Fruit fly (Drosophila melanogaster) whole organism, embryonic: ENCODE results near the gene CG14054.

Source experiments
- Bteb2 ChIP-seq: fragments of 200-800 bp; sonication (Bioruptor generic); optimal IDR thresholded peaks from 2 replicates; lab custom pipeline; 2016; ENCODE audit warnings: missing biosample characterization, missing genetic modification characterization
- CG11723 ChIP-seq: fragments of 200-800 bp; sonication (Bioruptor generic); optimal IDR thresholded peaks from 2 replicates; lab custom pipeline; 2017; ENCODE audit warnings: missing biosample characterization, mild to moderate bottlenecking, missing genetic modification characterization
- CG1603 ChIP-seq: fragments of 200-800 bp; sonication (Bioruptor generic); optimal IDR thresholded peaks from 2 replicates; lab custom pipeline; 2019; ENCODE audit warnings: missing biosample characterization, mild to moderate bottlenecking, missing genetic modification characterization, moderate library complexity
- CG16779 ChIP-seq: fragments of 200-800 bp; sonication (Bioruptor generic); IDR thresholded peaks from 2 replicates; pipeline ENCODE4 v1.3.6; 2022; ENCODE audit warnings: missing biosample characterization, missing genetic modification characterization
- CG17359 ChIP-seq: fragments of 200-800 bp; sonication (Bioruptor generic); optimal IDR thresholded peaks from 3 replicates; lab custom pipeline; 2018; ENCODE audit warnings: missing biosample characterization, mild to moderate bottlenecking, missing genetic modification characterization, moderate library complexity
- CG17568 ChIP-seq: fragments of 200-800 bp; sonication (Bioruptor generic); optimal IDR thresholded peaks from 2 replicates; lab custom pipeline; 2018; ENCODE audit warnings: missing biosample characterization, mild to moderate bottlenecking, missing genetic modification characterization, moderate library complexity
- CG17829 ChIP-seq: fragments of 200-800 bp; optimal IDR thresholded peaks from 2 replicates; lab custom pipeline; 2019; ENCODE audit warnings: missing biosample characterization, mild to moderate bottlenecking, missing genetic modification characterization, moderate library complexity
- CG2120 ChIP-seq: fragments of 200-800 bp; sonication (Bioruptor generic); optimal IDR thresholded peaks from 3 replicates; lab custom pipeline; 2016; ENCODE audit warnings: missing biosample characterization, missing genetic modification characterization
- CG3065 ChIP-seq: fragments of 200-800 bp; sonication (Bioruptor generic); optimal IDR thresholded peaks from 2 replicates; lab custom pipeline; 2016; ENCODE audit warnings: missing biosample characterization, missing genetic modification characterization
- CG3847 ChIP-seq: fragments of 200-800 bp; sonication (Bioruptor generic); IDR thresholded peaks from 2 replicates; pipeline ENCODE4 v1.3.6; 2022; ENCODE audit warnings: missing biosample characterization, missing genetic modification characterization
- CG4404 ChIP-seq: fragments of 200-800 bp; sonication (Bioruptor generic); IDR thresholded peaks from 2 replicates; pipeline ENCODE4 v1.3.6; 2022; ENCODE audit warnings: missing biosample characterization, missing genetic modification characterization
- CG6654 ChIP-seq: fragments of 200-800 bp; sonication (Bioruptor generic); optimal IDR thresholded peaks from 2 replicates; lab custom pipeline; 2017; ENCODE audit warnings: missing biosample characterization, mild to moderate bottlenecking, missing genetic modification characterization
- CG7372 ChIP-seq: fragments of 200-800 bp; sonication (Bioruptor generic); IDR thresholded peaks from 2 replicates; pipeline ENCODE4 v1.3.6; 2022; ENCODE audit warnings: missing biosample characterization, missing genetic modification characterization
- CG7987 ChIP-seq: fragments of 200-800 bp; sonication (Bioruptor generic); optimal IDR thresholded peaks from 2 replicates; lab custom pipeline; 2018; ENCODE audit warnings: missing biosample characterization, mild to moderate bottlenecking, missing genetic modification characterization, moderate library complexity
- CG8281 ChIP-seq: fragments of 200-800 bp; sonication (Bioruptor generic); optimal IDR thresholded peaks from 2 replicates; lab custom pipeline; 2018; ENCODE audit warnings: missing biosample characterization, mild to moderate bottlenecking, missing genetic modification characterization, moderate library complexity
- CG8388 ChIP-seq: fragments of 200-800 bp; sonication (Bioruptor generic); optimal IDR thresholded peaks from 2 replicates; lab custom pipeline; 2019; ENCODE audit warnings: missing biosample characterization, mild to moderate bottlenecking, missing genetic modification characterization, moderate library complexity
- CG8478 ChIP-seq: fragments of >200 bp; optimal IDR thresholded peaks from 2 replicates; lab custom pipeline; 2018
- CG9817 ChIP-seq: fragments of 200-800 bp; sonication (Bioruptor generic); optimal IDR thresholded peaks from 2 replicates; lab custom pipeline; 2018; ENCODE audit warnings: missing biosample characterization, mild to moderate bottlenecking, missing genetic modification characterization, moderate library complexity
- Dp ChIP-seq: fragments of 200-800 bp; sonication (Bioruptor generic); optimal IDR thresholded peaks from 2 replicates; lab custom pipeline; 2018; ENCODE audit warnings: missing biosample characterization, mild to moderate bottlenecking, missing genetic modification characterization, moderate library complexity
- Dref ChIP-seq: fragments of 200-800 bp; sonication (Bioruptor generic); IDR thresholded peaks from 2 replicates; pipeline ENCODE4 v1.3.6; 2022; ENCODE audit warnings: missing biosample characterization, missing genetic modification characterization
- Ets97D ChIP-seq: fragments of 200-800 bp; sonication (Bioruptor generic); optimal IDR thresholded peaks from 3 replicates; lab custom pipeline; 2016; ENCODE audit warnings: missing biosample characterization, missing genetic modification characterization
- Hr39 ChIP-seq: fragments of >200 bp; optimal IDR thresholded peaks from 2 replicates; lab custom pipeline; 2017
- Hr51 ChIP-seq, 2 experiments: fragments of 200-800 bp; sonication (Bioruptor generic); optimal IDR thresholded peaks; 2 replicates in 1 of 2; 3 replicates in 1 of 2; lab custom pipeline; 2016 to 2018; ENCODE audit warnings: missing biosample characterization in 2 of 2, missing genetic modification characterization in 2 of 2, mild to moderate bottlenecking in 1 of 2, moderate library complexity in 1 of 2
- MTF-1 ChIP-seq: fragments of 200-800 bp; sonication (Bioruptor generic); optimal IDR thresholded peaks from 2 replicates; lab custom pipeline; 2018; ENCODE audit warnings: missing biosample characterization, mild to moderate bottlenecking, missing genetic modification characterization, borderline replicate concordance
- Med ChIP-seq: fragments of 200-800 bp; sonication (Bioruptor generic); peaks from one replicate; lab custom pipeline; 2016; ENCODE audit warnings: missing biosample characterization, missing genetic modification characterization, mild to moderate bottlenecking, inconsistent platforms, moderate library complexity
- NC2α ChIP-seq: fragments of 200-800 bp; sonication (Bioruptor generic); optimal IDR thresholded peaks from 2 replicates; lab custom pipeline; 2016; ENCODE audit warnings: missing biosample characterization, missing genetic modification characterization
- NfI ChIP-seq: fragments of 200-800 bp; sonication (Bioruptor generic); optimal IDR thresholded peaks from 3 replicates; lab custom pipeline; 2018; ENCODE audit warnings: missing biosample characterization, mild to moderate bottlenecking, missing genetic modification characterization, moderate library complexity
- Oaz ChIP-seq: fragments of 200-800 bp; sonication (Bioruptor generic); IDR thresholded peaks from 2 replicates; pipeline ENCODE4 v1.3.6; 2022; ENCODE audit warnings: missing biosample characterization, missing genetic modification characterization
- Sox102F ChIP-seq: fragments of 200-800 bp; sonication (Bioruptor generic); optimal IDR thresholded peaks from 2 replicates; lab custom pipeline; 2018; ENCODE audit warnings: missing biosample characterization, mild to moderate bottlenecking, missing genetic modification characterization, moderate library complexity
- Trl ChIP-seq, 3 experiments: fragments of >200 bp in 2 of 3; fragments of 200-800 bp in 1 of 3; sonication (Bioruptor generic) in 1 of 3; optimal IDR thresholded peaks; 2 replicates in 1 of 3; 3 replicates in 2 of 3; lab custom pipeline; 2016 to 2017; ENCODE audit warnings: missing biosample characterization in 1 of 3, missing genetic modification characterization in 1 of 3
- ab ChIP-seq: fragments of 200-800 bp; sonication (Bioruptor generic); optimal IDR thresholded peaks from 2 replicates; lab custom pipeline; 2016; ENCODE audit warnings: missing biosample characterization, missing genetic modification characterization
- bigmax ChIP-seq: fragments of 200-800 bp; sonication (Bioruptor generic); optimal IDR thresholded peaks from 2 replicates; lab custom pipeline; 2018; ENCODE audit warnings: missing biosample characterization, mild to moderate bottlenecking, missing genetic modification characterization
- br ChIP-seq: fragments of >200 bp; optimal IDR thresholded peaks from 2 replicates; lab custom pipeline; 2017
- cato ChIP-seq: fragments of 200-800 bp; sonication (Bioruptor generic); optimal IDR thresholded peaks from 2 replicates; lab custom pipeline; 2016; ENCODE audit warnings: missing biosample characterization, missing genetic modification characterization, borderline replicate concordance
- cg ChIP-seq: fragments of 200-800 bp; sonication (Bioruptor generic); optimal IDR thresholded peaks from 3 replicates; lab custom pipeline; 2019; ENCODE audit warnings: missing biosample characterization, mild to moderate bottlenecking, missing genetic modification characterization, moderate library complexity
- chinmo ChIP-seq: fragments of 200-800 bp; sonication (Bioruptor generic); IDR thresholded peaks from 4 replicates; pipeline ENCODE4 v1.3.6; 2022; ENCODE audit warnings: missing biosample characterization, missing genetic modification characterization; ENCODE audit not compliant: partially characterized antibody
- ci ChIP-seq: fragments of 200-800 bp; sonication (Bioruptor generic); IDR thresholded peaks from 3 replicates; pipeline ENCODE4 v1.3.6; 2022; ENCODE audit warnings: missing biosample characterization, missing genetic modification characterization
- crc ChIP-seq: fragments of 200-800 bp; sonication (Bioruptor generic); optimal IDR thresholded peaks from 2 replicates; lab custom pipeline; 2016; ENCODE audit warnings: missing biosample characterization, missing genetic modification characterization
- dmrt99B ChIP-seq: fragments of 200-800 bp; sonication (Bioruptor generic); optimal IDR thresholded peaks from 2 replicates; lab custom pipeline; 2018; ENCODE audit warnings: missing biosample characterization, mild to moderate bottlenecking, missing genetic modification characterization, moderate library complexity
- ems ChIP-seq: fragments of 200-800 bp; sonication (Bioruptor generic); optimal IDR thresholded peaks from 3 replicates; lab custom pipeline; 2016; ENCODE audit warnings: missing biosample characterization, missing genetic modification characterization
- fu2 ChIP-seq: fragments of 200-800 bp; sonication (Bioruptor generic); optimal IDR thresholded peaks from 2 replicates; lab custom pipeline; 2016; ENCODE audit warnings: missing biosample characterization, missing genetic modification characterization
- h ChIP-seq: fragments of >200 bp; optimal IDR thresholded peaks from 2 replicates; lab custom pipeline; 2017
- maf-S ChIP-seq: fragments of 200-800 bp; sonication (Bioruptor generic); optimal IDR thresholded peaks from 2 replicates; lab custom pipeline; 2016; ENCODE audit warnings: missing biosample characterization, missing genetic modification characterization
- mirr ChIP-seq: fragments of 200-800 bp; sonication (Bioruptor generic); optimal IDR thresholded peaks from 3 replicates; lab custom pipeline; 2018; ENCODE audit warnings: missing biosample characterization, mild to moderate bottlenecking, missing genetic modification characterization
- ranshi ChIP-seq: fragments of 200-800 bp; sonication (Bioruptor generic); IDR thresholded peaks from 2 replicates; pipeline ENCODE4 v1.3.6; 2022; ENCODE audit warnings: missing biosample characterization, missing genetic modification characterization
- rib ChIP-seq: fragments of 200-800 bp; sonication (Bioruptor generic); IDR thresholded peaks from 2 replicates; pipeline ENCODE4 v1.3.6; 2022; ENCODE audit warnings: missing biosample characterization, missing genetic modification characterization
- row ChIP-seq: fragments of 200-800 bp; sonication (Bioruptor generic); IDR thresholded peaks from 3 replicates; pipeline ENCODE4 v1.3.6; 2022; ENCODE audit warnings: missing biosample characterization, missing genetic modification characterization
- sd ChIP-seq: fragments of 200-800 bp; sonication (Bioruptor generic); optimal IDR thresholded peaks from 3 replicates; lab custom pipeline; 2018; ENCODE audit warnings: missing biosample characterization, mild to moderate bottlenecking, missing genetic modification characterization, moderate library complexity
- slou ChIP-seq: fragments of 200-800 bp; sonication (Bioruptor generic); optimal IDR thresholded peaks from 3 replicates; lab custom pipeline; 2016; ENCODE audit warnings: missing biosample characterization, missing genetic modification characterization
- slp2 ChIP-seq: fragments of 200-800 bp; sonication (Bioruptor generic); optimal IDR thresholded peaks from 2 replicates; lab custom pipeline; 2016; ENCODE audit warnings: missing biosample characterization, missing genetic modification characterization
- unc-4 ChIP-seq: fragments of 200-800 bp; sonication (Bioruptor generic); IDR thresholded peaks from 2 replicates; pipeline ENCODE4 v1.3.6; 2022; ENCODE audit warnings: missing biosample characterization, missing genetic modification characterization; ENCODE audit not compliant: partially characterized antibody

Gene CG14054

DNA sequence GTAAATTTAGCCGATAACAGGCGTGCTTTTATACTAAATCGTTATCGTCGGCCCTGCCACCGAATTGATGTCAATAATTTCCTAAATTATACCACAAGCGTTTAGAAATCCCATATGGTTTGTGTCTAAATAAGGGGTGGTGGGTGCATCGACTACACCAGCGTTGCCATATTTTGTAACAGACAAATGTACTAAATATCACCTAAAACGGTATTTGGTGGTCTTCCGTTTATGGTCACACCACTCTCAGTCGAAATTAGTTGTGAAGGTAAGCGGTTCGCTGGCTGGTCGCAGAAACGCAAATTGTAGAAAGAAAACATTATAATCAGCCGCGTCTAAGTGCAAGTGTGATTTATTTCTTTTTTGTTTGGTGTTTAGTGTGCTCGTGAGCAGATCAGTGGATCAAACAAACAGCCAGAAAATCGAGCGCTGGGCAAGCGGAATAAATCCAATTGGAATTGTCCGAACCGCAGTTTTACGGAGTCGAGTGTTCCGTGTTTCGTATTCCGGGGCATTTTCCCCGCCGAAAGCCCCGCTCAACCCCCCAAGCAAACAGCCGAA lies 14.3 kb upstream of the CG14054 start, which contains the start of the genes CG16903 and Unc-76 (continued):
- TF ChIP-seq CG6654 (GFP tag; lab: Kevin White, UChicago): no peak
- peak; percentile 95 for TF ChIP-seq Med (GFP tag; lab: Kevin White, UChicago)
- no peak for TF ChIP-seq h
- TF ChIP-seq Hr51 (GFP tag; optimal IDR thresholded peaks at IDR 0.05; lab: Kevin White, UChicago): peak in 1 of 2 experiments; percentile 47
- no peak for TF ChIP-seq CG17568 (GFP tag; lab: Kevin White, UChicago)
- TF ChIP-seq CG3847 (GFP tag; lab: Robert Waterston, UW): peak; percentile 84
- TF ChIP-seq NC2α (GFP tag; lab: Kevin White, UChicago): no peak
- peak; percentile 59 for TF ChIP-seq MTF-1 (GFP tag; lab: Kevin White, UChicago)
- TF ChIP-seq CG1603 (tag; lab: Kevin White, UChicago): peak; percentile 92
- TF ChIP-seq CG9817 (tag; lab: Kevin White, UChicago): peak; percentile 19
- TF ChIP-seq fu2 (GFP tag; lab: Kevin White, UChicago): peak; percentile 6
- TF ChIP-seq CG3065 (GFP tag; lab: Kevin White, UChicago): peak; percentile 2
- no peak for TF ChIP-seq ems (GFP tag; lab: Kevin White, UChicago)
- no peak for TF ChIP-seq CG4404
- no peak for TF ChIP-seq Hr39 (lab: Kevin White, UChicago)
- no peak for TF ChIP-seq crc (GFP tag; lab: Kevin White, UChicago)
- TF ChIP-seq ab (GFP tag; lab: Kevin White, UChicago): no peak
- TF ChIP-seq Ets97D (GFP tag; lab: Kevin White, UChicago): peak; percentile 95
- no peak for TF ChIP-seq slp2 (GFP tag; lab: Kevin White, UChicago)
- peak; percentile 65 for TF ChIP-seq Dp (GFP tag; lab: Kevin White, UChicago)
- TF ChIP-seq CG2120 (GFP tag; lab: Kevin White, UChicago): peak; percentile 22
- TF ChIP-seq cg (GFP tag; lab: Kevin White, UChicago): no peak
- TF ChIP-seq CG8388 (GFP tag; lab: Kevin White, UChicago): no peak
- TF ChIP-seq Sox102F: no peak
- no peak for TF ChIP-seq CG16779 (GFP tag; lab: Robert Waterston, UW)
- no peak for TF ChIP-seq CG7372 (GFP tag; lab: Robert Waterston, UW)
- TF ChIP-seq CG7987 (GFP tag; lab: Kevin White, UChicago): peak; percentile 69
- no peak for TF ChIP-seq CG8281 (tag; lab: Kevin White, UChicago)
- peak; percentile 70; the same call in 1 of the 4 replicates for TF ChIP-seq chinmo (GFP tag; lab: Robert Waterston, UW)
- TF ChIP-seq Bteb2: peak; percentile 1
- TF ChIP-seq maf-S (GFP tag; lab: Kevin White, UChicago): no peak
- TF ChIP-seq Trl (optimal IDR thresholded peaks at IDR 0.05; lab: Kevin White, UChicago): no peak
- TF ChIP-seq Trl (GFP tag; optimal IDR thresholded peaks at IDR 0.05; lab: Kevin White, UChicago): peak; percentile 51
- peak; percentile 39 for TF ChIP-seq CG11723 (GFP tag; lab: Kevin White, UChicago)
- peak; percentile 74 for TF ChIP-seq ci (GFP tag; lab: Robert Waterston, UW)
- TF ChIP-seq CG17359 (tag; lab: Kevin White, UChicago): peak; percentile 29
- no peak for TF ChIP-seq ranshi (GFP tag; lab: Robert Waterston, UW)
- no peak for TF ChIP-seq br
- TF ChIP-seq CG8478 (lab: Kevin White, UChicago): no peak
- TF ChIP-seq row: peak; percentile 29; the same call in 1 of the 3 replicates
- TF ChIP-seq bigmax (GFP tag; lab: Kevin White, UChicago): peak; percentile 26
- TF ChIP-seq rib (GFP tag; lab: Robert Waterston, UW): 0 out of 2 replicates have a peak, but pooled peaks have one; percentile 17
- TF ChIP-seq cato (GFP tag; lab: Kevin White, UChicago): no peak
- TF ChIP-seq NfI: peak; percentile 25
- TF ChIP-seq Oaz (GFP tag; lab: Robert Waterston, UW): no peak
- TF ChIP-seq Dref (GFP tag; lab: Robert Waterston, UW): peak; percentile 79
- TF ChIP-seq mirr (GFP tag; lab: Kevin White, UChicago): peak; percentile 64
- TF ChIP-seq CG17829 (tag; lab: Kevin White, UChicago): peak; percentile 71
- TF ChIP-seq slou (GFP tag; lab: Kevin White, UChicago): no peak
- TF ChIP-seq sd: peak; percentile 48
- peak; percentile 55; the same call in 1 of the 2 replicates for TF ChIP-seq unc-4 (GFP tag; lab: Robert Waterston, UW)
- TF ChIP-seq dmrt99B: peak; percentile 7
